Worm (Caenorhabditis elegans): ENCODE results near the gene rig-3.
"Not testable (repeated sequence)": the region's sequence is repeated elsewhere in the genome, so short reads cannot be mapped to it uniquely, and the experiment has no call there.

The rig-3 gene

ce11 chrX:6874723-6875122 lies 21.3 kb downstream of the rig-3 start, which contains the start of gene F41C6.4:
Gene F41C6.4 (minus strand): TSS chrX:6874823.
- no peak for TF ChIP-seq ceh-13 (GFP tag; optimal IDR thresholded peaks at IDR 0.05)
- no peak for TF ChIP-seq B0310.2 (tag; optimal IDR thresholded peaks at IDR 0.05)
- TF ChIP-seq hmbx-1 (tag; optimal IDR thresholded peaks at IDR 0.05): no peak
- TF ChIP-seq pes-1 (GFP tag; IDR thresholded peaks at IDR 0.05): no peak
- TF ChIP-seq flt-1 (GFP tag; IDR thresholded peaks at IDR 0.05): no peak
- TF ChIP-seq aly-1 (tag; optimal IDR thresholded peaks at IDR 0.05): no peak
- TF ChIP-seq tbx-37 (GFP tag; conservative IDR thresholded peaks at IDR 0.05): no peak
- TF ChIP-seq sea-1 (GFP tag; conservative IDR thresholded peaks at IDR 0.05): no peak
- TF ChIP-seq ceh-36 (tag; optimal IDR thresholded peaks at IDR 0.05): no peak
- TF ChIP-seq F13C5.2 (tag; optimal IDR thresholded peaks at IDR 0.05): no peak
- TF ChIP-seq scrt-1 (GFP tag; IDR thresholded peaks at IDR 0.05): no peak
- no peak for TF ChIP-seq tra-4 (tag; optimal IDR thresholded peaks at IDR 0.05)
- no peak for TF ChIP-seq tbx-11 (GFP tag; IDR thresholded peaks at IDR 0.05)
- TF ChIP-seq ets-7 (tag; optimal IDR thresholded peaks at IDR 0.05): no peak
- no peak for TF ChIP-seq hnd-1 (tag; optimal IDR thresholded peaks at IDR 0.05)
- no peak for TF ChIP-seq ama-1 (optimal IDR thresholded peaks at IDR 0.05)

ce11 chrX:6875273-6875672 lies 21.9 kb downstream of the rig-3 start:
- TF ChIP-seq hmg-4 (GFP tag; optimal IDR thresholded peaks at IDR 0.05) (no peak), tra-4 (tag; optimal IDR thresholded peaks at IDR 0.05) (no peak), sea-1 (GFP tag; conservative IDR thresholded peaks at IDR 0.05) (no peak), ceh-36 (tag; optimal IDR thresholded peaks at IDR 0.05) (no peak), ama-1 (optimal IDR thresholded peaks at IDR 0.05) (no peak), ets-7 (tag; optimal IDR thresholded peaks at IDR 0.05) (no peak), B0310.2 (tag; optimal IDR thresholded peaks at IDR 0.05) (no peak), flt-1 (GFP tag; IDR thresholded peaks at IDR 0.05) (no peak), aly-1 (tag; optimal IDR thresholded peaks at IDR 0.05) (no peak), pes-1 (GFP tag; IDR thresholded peaks at IDR 0.05) (no peak)

- TF ChIP-seq ama-1 (optimal IDR thresholded peaks at IDR 0.05): no peak
- TF ChIP-seq tbx-37 (GFP tag; conservative IDR thresholded peaks at IDR 0.05): no peak
- TF ChIP-seq B0310.2 (tag; optimal IDR thresholded peaks at IDR 0.05): no peak
- TF ChIP-seq hmbx-1 (tag; optimal IDR thresholded peaks at IDR 0.05): no peak
- TF ChIP-seq flt-1 (GFP tag; IDR thresholded peaks at IDR 0.05): no peak
- no peak for TF ChIP-seq ceh-13 (GFP tag; optimal IDR thresholded peaks at IDR 0.05)
- no peak for TF ChIP-seq hnd-1 (tag; optimal IDR thresholded peaks at IDR 0.05)
- no peak for TF ChIP-seq pes-1 (GFP tag; IDR thresholded peaks at IDR 0.05)
- no peak for TF ChIP-seq sea-1 (GFP tag; conservative IDR thresholded peaks at IDR 0.05)
- no peak for TF ChIP-seq ceh-36 (tag; optimal IDR thresholded peaks at IDR 0.05)
- no peak for TF ChIP-seq ets-7 (tag; optimal IDR thresholded peaks at IDR 0.05)
- TF ChIP-seq scrt-1 (GFP tag; IDR thresholded peaks at IDR 0.05): no peak
- TF ChIP-seq tbx-11 (GFP tag; IDR thresholded peaks at IDR 0.05): no peak
- TF ChIP-seq aly-1 (tag; optimal IDR thresholded peaks at IDR 0.05): no peak
- TF ChIP-seq tra-4 (tag; optimal IDR thresholded peaks at IDR 0.05): no peak
- no peak for TF ChIP-seq hmg-4 (GFP tag; optimal IDR thresholded peaks at IDR 0.05)
Measured at ce11 chrX:6877436-6877835, 24.0 kb downstream of the rig-3 start, which contains the start of gene col-173. Gene col-173 (minus strand): TSS chrX:6877536.

ce11 chrX:6881795-6882194 lies 28.4 kb downstream of the rig-3 start, which contains the start of gene F41C6.6:
Gene F41C6.6 (minus strand): TSS chrX:6881895.
- not testable (repeated sequence) for TF ChIP-seq scrt-1 (GFP tag; IDR thresholded peaks at IDR 0.05); ceh-13 (GFP tag; optimal IDR thresholded peaks at IDR 0.05); hmg-4 (GFP tag; optimal IDR thresholded peaks at IDR 0.05)

- TF ChIP-seq ama-1 (optimal IDR thresholded peaks at IDR 0.05) (no peak), B0310.2 (tag; optimal IDR thresholded peaks at IDR 0.05) (no peak)
Measured at ce11 chrX:6884439-6884838, 31.0 kb downstream of the rig-3 start.

- TF ChIP-seq B0310.2 (tag; optimal IDR thresholded peaks at IDR 0.05) (no peak), tbx-37 (GFP tag; conservative IDR thresholded peaks at IDR 0.05) (no peak), tbx-11 (GFP tag; IDR thresholded peaks at IDR 0.05) (no peak), scrt-1 (GFP tag; IDR thresholded peaks at IDR 0.05) (no peak), ama-1 (optimal IDR thresholded peaks at IDR 0.05) (no peak), hmg-4 (GFP tag; optimal IDR thresholded peaks at IDR 0.05) (no peak), ceh-36 (tag; optimal IDR thresholded peaks at IDR 0.05) (no peak), hmbx-1 (tag; optimal IDR thresholded peaks at IDR 0.05) (no peak), sea-1 (GFP tag; conservative IDR thresholded peaks at IDR 0.05) (no peak), pes-1 (GFP tag; IDR thresholded peaks at IDR 0.05) (no peak), F13C5.2 (tag; optimal IDR thresholded peaks at IDR 0.05) (no peak), ets-7 (tag; optimal IDR thresholded peaks at IDR 0.05) (no peak), aly-1 (tag; optimal IDR thresholded peaks at IDR 0.05) (no peak), hnd-1 (tag; optimal IDR thresholded peaks at IDR 0.05) (no peak), ceh-13 (GFP tag; optimal IDR thresholded peaks at IDR 0.05) (no peak)
Measured at ce11 chrX:6885227-6885853, 31.9 kb downstream of the rig-3 start, which contains the start of gene F41C6.7. Gene F41C6.7 (minus strand): TSS chrX:6885277.

- TF ChIP-seq F13C5.2 (tag; optimal IDR thresholded peaks at IDR 0.05) (no peak), ets-7 (tag; optimal IDR thresholded peaks at IDR 0.05) (no peak), scrt-1 (GFP tag; IDR thresholded peaks at IDR 0.05) (no peak), ama-1 (optimal IDR thresholded peaks at IDR 0.05) (no peak), aly-1 (tag; optimal IDR thresholded peaks at IDR 0.05) (no peak), hnd-1 (tag; optimal IDR thresholded peaks at IDR 0.05) (no peak), tra-4 (tag; optimal IDR thresholded peaks at IDR 0.05) (no peak), ceh-36 (tag; optimal IDR thresholded peaks at IDR 0.05) (no peak), flt-1 (GFP tag; IDR thresholded peaks at IDR 0.05) (no peak), tbx-11 (GFP tag; IDR thresholded peaks at IDR 0.05) (no peak), B0310.2 (tag; optimal IDR thresholded peaks at IDR 0.05) (no peak), tbx-37 (GFP tag; conservative IDR thresholded peaks at IDR 0.05) (no peak), hmg-4 (GFP tag; optimal IDR thresholded peaks at IDR 0.05) (no peak), ceh-13 (GFP tag; optimal IDR thresholded peaks at IDR 0.05) (no peak)
Measured at ce11 chrX:6888208-6888607, 34.8 kb downstream of the rig-3 start.
